Fruit fly (Drosophila melanogaster) whole organism, embryonic: Measurements from ENCODE around the gene sicily.
A peak's percentile ranks its signal among the peaks of the same experiment; 100 is the strongest.

Source experiments
- Abd-B ChIP-seq: fragments of 200-800 bp; sonication (Bioruptor generic); optimal IDR thresholded peaks from 2 replicates; lab custom pipeline; 2018; ENCODE audit warnings: missing biosample characterization, mild to moderate bottlenecking, missing genetic modification characterization, moderate library complexity
- B-H2 ChIP-seq: fragments of 200-800 bp; sonication (Bioruptor generic); optimal IDR thresholded peaks from 2 replicates; lab custom pipeline; 2018; ENCODE audit warnings: missing biosample characterization, mild to moderate bottlenecking, missing genetic modification characterization
- CG11560 ChIP-seq: fragments of 200-800 bp; sonication (Bioruptor generic); IDR thresholded peaks from 3 replicates; pipeline ENCODE4 v1.3.6; 2022; ENCODE audit warnings: missing biosample characterization, missing genetic modification characterization
- CG12744 ChIP-seq: fragments of 200-800 bp; sonication (Bioruptor generic); optimal IDR thresholded peaks from 2 replicates; lab custom pipeline; 2016; ENCODE audit warnings: missing biosample characterization, missing genetic modification characterization
- CG14441 ChIP-seq: fragments of 200-800 bp; sonication (Bioruptor generic); IDR thresholded peaks from 2 replicates; pipeline ENCODE4 v1.3.6; 2022; ENCODE audit warnings: missing biosample characterization, missing genetic modification characterization
- CG14667 ChIP-seq: fragments of 200-800 bp; sonication (Bioruptor generic); IDR thresholded peaks from 2 replicates; pipeline ENCODE4 v1.3.6; 2022; ENCODE audit warnings: missing biosample characterization, missing genetic modification characterization
- CG15011 ChIP-seq: fragments of 200-800 bp; sonication (Bioruptor generic); optimal IDR thresholded peaks from 3 replicates; lab custom pipeline; 2018; ENCODE audit warnings: missing biosample characterization, mild to moderate bottlenecking, missing genetic modification characterization
- CG15514 ChIP-seq: fragments of 200-800 bp; sonication (Bioruptor generic); optimal IDR thresholded peaks from 3 replicates; lab custom pipeline; 2017; ENCODE audit warnings: missing biosample characterization, missing genetic modification characterization, mild to moderate bottlenecking, moderate library complexity, missing genetic modification reagents
- CG1603 ChIP-seq: fragments of 200-800 bp; sonication (Bioruptor generic); optimal IDR thresholded peaks from 2 replicates; lab custom pipeline; 2019; ENCODE audit warnings: missing biosample characterization, mild to moderate bottlenecking, missing genetic modification characterization, moderate library complexity
- CG17568 ChIP-seq: fragments of 200-800 bp; sonication (Bioruptor generic); optimal IDR thresholded peaks from 2 replicates; lab custom pipeline; 2018; ENCODE audit warnings: missing biosample characterization, mild to moderate bottlenecking, missing genetic modification characterization, moderate library complexity
- CG18476 ChIP-seq: fragments of 200-800 bp; sonication (Bioruptor generic); optimal IDR thresholded peaks from 2 replicates; lab custom pipeline; 2016; ENCODE audit warnings: missing biosample characterization, mild to moderate bottlenecking, missing genetic modification characterization
- CG2889 ChIP-seq: fragments of 200-800 bp; sonication (Bioruptor generic); IDR thresholded peaks from 3 replicates; pipeline ENCODE4 v1.3.6; 2022; ENCODE audit warnings: missing biosample characterization, missing genetic modification characterization
- CG30020 ChIP-seq: fragments of 200-800 bp; optimal IDR thresholded peaks from 2 replicates; lab custom pipeline; 2019; ENCODE audit warnings: missing biosample characterization, mild to moderate bottlenecking, missing genetic modification characterization, moderate library complexity
- CG31365 ChIP-seq: fragments of 200-800 bp; sonication (Bioruptor generic); optimal IDR thresholded peaks from 2 replicates; lab custom pipeline; 2018; ENCODE audit warnings: missing biosample characterization, mild to moderate bottlenecking, missing genetic modification characterization
- CG33213 ChIP-seq: fragments of 200-800 bp; sonication (Bioruptor generic); optimal IDR thresholded peaks from 3 replicates; lab custom pipeline; 2016; ENCODE audit warnings: missing biosample characterization, missing genetic modification characterization
- CG4617 ChIP-seq: fragments of 200-800 bp; sonication (Bioruptor generic); optimal IDR thresholded peaks from 3 replicates; lab custom pipeline; 2016; ENCODE audit warnings: missing biosample characterization, missing genetic modification characterization, borderline replicate concordance
- CG5245 ChIP-seq: fragments of 200-800 bp; sonication (Bioruptor generic); optimal IDR thresholded peaks from 3 replicates; lab custom pipeline; 2016; ENCODE audit warnings: missing biosample characterization, missing genetic modification characterization
- CG6254 ChIP-seq: fragments of 200-800 bp; sonication (Bioruptor generic); optimal IDR thresholded peaks from 3 replicates; lab custom pipeline; 2017; ENCODE audit warnings: mild to moderate bottlenecking, missing biosample characterization, missing genetic modification reagents, missing genetic modification characterization
- CG6272 ChIP-seq: fragments of 200-800 bp; sonication (Bioruptor generic); IDR thresholded peaks from 2 replicates; pipeline ENCODE4 v1.3.6; 2022; ENCODE audit warnings: missing biosample characterization, missing genetic modification characterization
- CG6813 ChIP-seq: fragments of 200-800 bp; sonication (Bioruptor generic); optimal IDR thresholded peaks from 2 replicates; lab custom pipeline; 2017; ENCODE audit warnings: missing biosample characterization, missing genetic modification characterization, mild to moderate bottlenecking, moderate library complexity, missing genetic modification reagents
- CG7372 ChIP-seq: fragments of 200-800 bp; sonication (Bioruptor generic); IDR thresholded peaks from 2 replicates; pipeline ENCODE4 v1.3.6; 2022; ENCODE audit warnings: missing biosample characterization, missing genetic modification characterization
- CG7839 ChIP-seq: fragments of 200-800 bp; sonication (Bioruptor generic); optimal IDR thresholded peaks from 3 replicates; lab custom pipeline; 2018; ENCODE audit warnings: missing biosample characterization, mild to moderate bottlenecking, missing genetic modification characterization, moderate library complexity
- CG7987 ChIP-seq: fragments of 200-800 bp; sonication (Bioruptor generic); optimal IDR thresholded peaks from 2 replicates; lab custom pipeline; 2018; ENCODE audit warnings: missing biosample characterization, mild to moderate bottlenecking, missing genetic modification characterization, moderate library complexity
- CG8290 ChIP-seq, 3 experiments: fragments of 200-800 bp; sonication (Bioruptor generic); optimal IDR thresholded peaks; 2 replicates each; lab custom pipeline; 2016 to 2019; ENCODE audit warnings: missing biosample characterization in 3 of 3, missing genetic modification characterization in 3 of 3, mild to moderate bottlenecking in 2 of 3, moderate library complexity in 1 of 3
- CG9437 ChIP-seq: fragments of 200-800 bp; sonication (Bioruptor generic); optimal IDR thresholded peaks from 2 replicates; lab custom pipeline; 2018; ENCODE audit warnings: missing biosample characterization, mild to moderate bottlenecking, missing genetic modification characterization
- Drgx ChIP-seq: fragments of 200-800 bp; sonication (Bioruptor generic); IDR thresholded peaks from 2 replicates; pipeline ENCODE4 v1.3.6; 2022; ENCODE audit warnings: missing biosample characterization, missing genetic modification characterization
- Hand ChIP-seq: fragments of 200-800 bp; sonication (Bioruptor generic); optimal IDR thresholded peaks from 2 replicates; lab custom pipeline; 2017; ENCODE audit warnings: mild to moderate bottlenecking, missing biosample characterization, missing genetic modification reagents, missing genetic modification characterization
- Lhr ChIP-seq: fragments of 200-800 bp; sonication (Bioruptor generic); optimal IDR thresholded peaks from 3 replicates; lab custom pipeline; 2017; ENCODE audit warnings: mild to moderate bottlenecking, missing biosample characterization, missing genetic modification reagents, missing genetic modification characterization
- Myb ChIP-seq: fragments of 200-800 bp; sonication (Bioruptor generic); optimal IDR thresholded peaks from 2 replicates; lab custom pipeline; 2016; ENCODE audit warnings: missing biosample characterization, missing genetic modification characterization
- Nf-YA ChIP-seq: fragments of 200-800 bp; sonication (Bioruptor generic); IDR thresholded peaks from 2 replicates; pipeline ENCODE4 v1.3.6; 2022; ENCODE audit warnings: missing biosample characterization, missing genetic modification characterization
- Rfx ChIP-seq: fragments of 200-800 bp; sonication (Bioruptor generic); IDR thresholded peaks from 2 replicates; pipeline ENCODE4 v1.3.6; 2022; ENCODE audit warnings: missing biosample characterization, missing genetic modification characterization
- Side ChIP-seq: fragments of 200-800 bp; sonication (Bioruptor generic); optimal IDR thresholded peaks from 2 replicates; lab custom pipeline; 2016; ENCODE audit warnings: missing biosample characterization, missing genetic modification characterization
- Spps ChIP-seq: fragments of 200-800 bp; sonication (Bioruptor generic); optimal IDR thresholded peaks from 2 replicates; lab custom pipeline; 2018; ENCODE audit warnings: missing biosample characterization, mild to moderate bottlenecking, missing genetic modification characterization
- aop ChIP-seq: fragments of 200-800 bp; sonication (Bioruptor generic); IDR thresholded peaks from 2 replicates; pipeline ENCODE4 v1.3.6; 2022; ENCODE audit warnings: missing biosample characterization, missing genetic modification characterization
- ato ChIP-seq: fragments of 200-800 bp; sonication (Bioruptor generic); IDR thresholded peaks from 2 replicates; pipeline ENCODE4 v1.3.6; 2022; ENCODE audit warnings: missing biosample characterization, missing genetic modification characterization; ENCODE audit not compliant: partially characterized antibody
- bab2 ChIP-seq: fragments of 200-800 bp; sonication (Bioruptor generic); optimal IDR thresholded peaks from 2 replicates; lab custom pipeline; 2016; ENCODE audit warnings: missing biosample characterization, missing genetic modification characterization
- bigmax ChIP-seq: fragments of 200-800 bp; sonication (Bioruptor generic); optimal IDR thresholded peaks from 2 replicates; lab custom pipeline; 2018; ENCODE audit warnings: missing biosample characterization, mild to moderate bottlenecking, missing genetic modification characterization
- cato ChIP-seq: fragments of 200-800 bp; sonication (Bioruptor generic); optimal IDR thresholded peaks from 2 replicates; lab custom pipeline; 2016; ENCODE audit warnings: missing biosample characterization, missing genetic modification characterization, borderline replicate concordance
- chinmo ChIP-seq: fragments of 200-800 bp; sonication (Bioruptor generic); IDR thresholded peaks from 4 replicates; pipeline ENCODE4 v1.3.6; 2022; ENCODE audit warnings: missing biosample characterization, missing genetic modification characterization; ENCODE audit not compliant: partially characterized antibody
- ci ChIP-seq: fragments of 200-800 bp; sonication (Bioruptor generic); IDR thresholded peaks from 3 replicates; pipeline ENCODE4 v1.3.6; 2022; ENCODE audit warnings: missing biosample characterization, missing genetic modification characterization
- corto ChIP-seq: fragments of 200-800 bp; sonication (Bioruptor generic); optimal IDR thresholded peaks from 2 replicates; lab custom pipeline; 2016; ENCODE audit warnings: missing biosample characterization, mild to moderate bottlenecking, missing genetic modification characterization, moderate library complexity
- gsb ChIP-seq: fragments of 200-800 bp; sonication (Bioruptor generic); IDR thresholded peaks from 2 replicates; pipeline ENCODE4 v1.3.6; 2022; ENCODE audit warnings: missing biosample characterization, missing genetic modification characterization
- h ChIP-seq: fragments of >200 bp; optimal IDR thresholded peaks from 2 replicates; lab custom pipeline; 2017
- hth ChIP-seq: fragments of >200 bp; optimal IDR thresholded peaks from 2 replicates; lab custom pipeline; 2017; ENCODE audit warnings: inconsistent platforms
- kah ChIP-seq: fragments of 200-800 bp; sonication (Bioruptor generic); optimal IDR thresholded peaks from 2 replicates; lab custom pipeline; 2018; ENCODE audit warnings: missing biosample characterization, mild to moderate bottlenecking, missing genetic modification characterization
- nerfin-1 ChIP-seq: fragments of 200-800 bp; sonication (Bioruptor generic); optimal IDR thresholded peaks from 3 replicates; lab custom pipeline; 2019; ENCODE audit warnings: missing biosample characterization, mild to moderate bottlenecking, missing genetic modification characterization, moderate library complexity
- schlank ChIP-seq: fragments of 200-800 bp; sonication (Bioruptor generic); optimal IDR thresholded peaks from 2 replicates; lab custom pipeline; 2018; ENCODE audit warnings: missing biosample characterization, mild to moderate bottlenecking, missing genetic modification characterization
- slbo ChIP-seq: fragments of 200-800 bp; sonication (Bioruptor generic); IDR thresholded peaks from 2 replicates; pipeline ENCODE4 v1.3.6; 2022; ENCODE audit warnings: missing biosample characterization, missing genetic modification characterization
- tgo ChIP-seq: fragments of 200-800 bp; sonication (Bioruptor generic); IDR thresholded peaks from 3 replicates; pipeline ENCODE4 v1.3.6; 2022; ENCODE audit warnings: missing biosample characterization, missing genetic modification characterization
- usp ChIP-seq: fragments of >200 bp; optimal IDR thresholded peaks from 2 replicates; lab custom pipeline; 2017; ENCODE audit warnings: missing biosample characterization, missing genetic modification characterization
- zen ChIP-seq: fragments of 200-800 bp; sonication (Bioruptor generic); optimal IDR thresholded peaks from 3 replicates; lab custom pipeline; 2018; ENCODE audit warnings: missing biosample characterization, mild to moderate bottlenecking, missing genetic modification characterization, moderate library complexity

Gene sicily

DNA sequence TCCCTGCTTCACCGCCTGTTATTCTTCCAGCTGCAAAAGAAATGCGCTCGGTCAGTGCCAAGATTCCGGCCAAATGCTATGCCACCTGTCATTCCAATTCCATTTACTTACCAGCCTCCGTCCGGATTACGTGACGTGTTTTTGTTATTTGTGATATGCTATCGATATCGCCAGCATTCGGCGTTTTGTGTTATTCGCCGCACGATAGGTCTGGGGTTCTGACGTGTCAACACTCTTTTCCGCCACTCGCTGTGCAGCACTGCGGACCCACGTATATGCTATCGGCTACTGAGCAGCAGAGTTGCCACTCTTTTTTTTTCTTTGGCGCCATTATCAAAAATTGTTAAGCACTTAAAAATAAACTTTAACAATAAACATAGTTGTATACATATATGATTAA lies 39.2 kb upstream of the sicily start, which contains the start of gene p24-1 (continued):
- no peak for TF ChIP-seq corto
- TF ChIP-seq nerfin-1: peak; percentile 4
- TF ChIP-seq CG1603: peak; percentile 79
- TF ChIP-seq CG12744 (GFP tag; lab: Kevin White, UChicago): no peak
- TF ChIP-seq CG18476 (GFP tag; lab: Kevin White, UChicago): peak; percentile 27
- TF ChIP-seq CG15011: no peak
- TF ChIP-seq CG6272: no peak
- TF ChIP-seq B-H2 (GFP tag; lab: Kevin White, UChicago): peak; percentile 70
- TF ChIP-seq CG9437 (GFP tag; lab: Kevin White, UChicago): peak; percentile 80
- TF ChIP-seq ci (GFP tag; lab: Robert Waterston, UW): peak; percentile 20; the same call in 1 of the 3 replicates
- TF ChIP-seq CG4617 (GFP tag; lab: Kevin White, UChicago): peak; percentile 54
- TF ChIP-seq CG7372 (GFP tag; lab: Robert Waterston, UW): no peak
- TF ChIP-seq Spps (tag; lab: Kevin White, UChicago): no peak
- peak; percentile 55 for TF ChIP-seq Myb (GFP tag; lab: Kevin White, UChicago)
- no peak for TF ChIP-seq CG31365 (tag; lab: Kevin White, UChicago)
- TF ChIP-seq CG7987 (GFP tag; lab: Kevin White, UChicago): peak; percentile 26
- peak; percentile 52 for TF ChIP-seq CG33213
- no peak for TF ChIP-seq CG5245 (GFP tag; lab: Kevin White, UChicago)
- TF ChIP-seq CG6813: no peak
- no peak for TF ChIP-seq aop
- TF ChIP-seq CG8290 (GFP tag; optimal IDR thresholded peaks at IDR 0.05; lab: Kevin White, UChicago): peak; percentile 87
- peak in 1 of 2 experiments; percentile 91 for TF ChIP-seq CG8290 (tag; optimal IDR thresholded peaks at IDR 0.05; lab: Kevin White, UChicago)
- TF ChIP-seq hth (lab: Kevin White, UChicago): no peak
- TF ChIP-seq CG14441 (GFP tag; lab: Robert Waterston, UW): no peak
- peak; percentile 81 for TF ChIP-seq slbo (GFP tag; lab: Robert Waterston, UW)
- TF ChIP-seq gsb: no peak
- TF ChIP-seq kah (GFP tag; lab: Kevin White, UChicago): no peak
- TF ChIP-seq schlank (tag; lab: Kevin White, UChicago): no peak
- TF ChIP-seq Nf-YA (GFP tag; lab: Robert Waterston, UW): no peak
- peak; percentile 14 for TF ChIP-seq CG30020
- TF ChIP-seq ato (GFP tag; lab: Robert Waterston, UW): peak; percentile 83
- TF ChIP-seq CG2889 (GFP tag; lab: Robert Waterston, UW): no peak
- peak; percentile 86 for TF ChIP-seq CG15514 (GFP tag; lab: Kevin White, UChicago)
- TF ChIP-seq cato (GFP tag; lab: Kevin White, UChicago): no peak
- no peak for TF ChIP-seq CG17568 (GFP tag; lab: Kevin White, UChicago)
- TF ChIP-seq CG7839 (tag; lab: Kevin White, UChicago): peak; percentile 25
- peak; percentile 11 for TF ChIP-seq Lhr (GFP tag; lab: Kevin White, UChicago)
- TF ChIP-seq tgo (GFP tag; lab: Robert Waterston, UW): no peak; the same call in 2 of the 3 replicates
- TF ChIP-seq Side (GFP tag; lab: Kevin White, UChicago): peak; percentile 57
- no peak for TF ChIP-seq CG14667 (GFP tag; lab: Robert Waterston, UW)
- TF ChIP-seq Rfx: peak; percentile 81
- TF ChIP-seq bigmax (GFP tag; lab: Kevin White, UChicago): no peak
- TF ChIP-seq chinmo (GFP tag; lab: Robert Waterston, UW): peak; percentile 90; the same call in 2 of the 4 replicates
- TF ChIP-seq zen: no peak
- no peak for TF ChIP-seq h
- no peak; the same call in 2 of the 3 replicates for TF ChIP-seq CG11560 (tag; lab: Robert Waterston, UW)
- TF ChIP-seq usp: no peak
- TF ChIP-seq CG6254 (GFP tag; lab: Kevin White, UChicago): no peak
- no peak for TF ChIP-seq Hand
- TF ChIP-seq Abd-B (GFP tag; lab: Kevin White, UChicago): no peak
- no peak for TF ChIP-seq Drgx
- TF ChIP-seq bab2 (GFP tag; lab: Kevin White, UChicago): peak; percentile 11
